Worm (Caenorhabditis elegans): ENCODE measurements around the gene flp-28.

flp-28 gene

ce11 chrX:10047325-10047724 is 40.4 kb downstream of the flp-28 start, which contains the start of gene ZC374.2:
Gene ZC374.2, minus strand, starts transcription at chrX:10047425.
- no peak for TF ChIP-seq nhr-67 (tag; optimal IDR thresholded peaks at IDR 0.05)
- TF ChIP-seq unc-39 (tag; optimal IDR thresholded peaks at IDR 0.05), result no peak
- TF ChIP-seq aly-2 (tag; optimal IDR thresholded peaks at IDR 0.05), result no peak
- TF ChIP-seq lin-39 (tag; optimal IDR thresholded peaks at IDR 0.05), result no peak
- no peak for TF ChIP-seq elt-1 (tag; optimal IDR thresholded peaks at IDR 0.05)
- TF ChIP-seq nhr-237 (tag; optimal IDR thresholded peaks at IDR 0.05), result no peak

ce11 chrX:10044473-10044872 is 43.3 kb downstream of the flp-28 start:
- TF ChIP-seq elt-2 (tag; optimal IDR thresholded peaks at IDR 0.05), result no peak
- TF ChIP-seq skn-1 (tag; optimal IDR thresholded peaks at IDR 0.05), result no peak
- TF ChIP-seq sea-2 (GFP tag; optimal IDR thresholded peaks at IDR 0.05), result no peak
- TF ChIP-seq fkh-10 (GFP tag; optimal IDR thresholded peaks at IDR 0.05), result no peak
- TF ChIP-seq lsy-12 (tag; optimal IDR thresholded peaks at IDR 0.05), result no peak

Data from whole organism, L3 larva.